Worm (Caenorhabditis elegans) whole organism, late embryonic: ENCODE results near the gene lgc-18.

ENCODE experiments used
- C08G9.2 ChIP-seq: sonication (generic microtip); optimal IDR thresholded peaks from 2 replicates; lab custom pipeline; 2016; ENCODE audit warnings: mild to moderate bottlenecking, missing genetic modification characterization, moderate library complexity, missing compliant biosample characterization
- C38D4.7 ChIP-seq: fragments of 200-800 bp; sonication (Bioruptor generic); optimal IDR thresholded peaks from 2 replicates; lab custom pipeline; 2018; ENCODE audit warnings: mild to moderate bottlenecking, missing genetic modification characterization, moderate library complexity, missing compliant biosample characterization
- F13H6.1 ChIP-seq: sonication (generic microtip); optimal IDR thresholded peaks from 2 replicates; lab custom pipeline; 2016; ENCODE audit warnings: missing genetic modification characterization, missing compliant biosample characterization
- T23F11.4 ChIP-seq: fragments of 200-800 bp; sonication (Bioruptor generic); optimal IDR thresholded peaks from 2 replicates; lab custom pipeline; 2018; ENCODE audit warnings: mild to moderate bottlenecking, missing genetic modification characterization, missing compliant biosample characterization
- ahr-1 ChIP-seq: sonication (generic microtip); optimal IDR thresholded peaks from 2 replicates; lab custom pipeline; 2016; ENCODE audit warnings: missing genetic modification characterization, missing compliant biosample characterization
- ama-1 ChIP-seq: fragments of 150-350 bp; optimal IDR thresholded peaks from 2 replicates; lab custom pipeline; 2014
- ceh-14 ChIP-seq: sonication (generic microtip); optimal IDR thresholded peaks from 2 replicates; lab custom pipeline; 2016; ENCODE audit warnings: missing genotype, missing genetic modification characterization, missing compliant biosample characterization
- ceh-18 ChIP-seq: sonication (generic microtip); optimal IDR thresholded peaks from 2 replicates; lab custom pipeline; 2016; ENCODE audit warnings: missing genetic modification characterization, missing compliant biosample characterization
- ceh-19 ChIP-seq: fragments of 200-800 bp; sonication (Bioruptor generic); optimal IDR thresholded peaks from 2 replicates; lab custom pipeline; 2018; ENCODE audit warnings: mild to moderate bottlenecking, missing genetic modification characterization, missing compliant biosample characterization
- ceh-2 ChIP-seq: sonication (generic microtip); optimal IDR thresholded peaks from 2 replicates; lab custom pipeline; 2016; ENCODE audit warnings: missing genotype, missing genetic modification characterization, missing compliant biosample characterization
- ceh-22 ChIP-seq: sonication (generic microtip); optimal IDR thresholded peaks from 2 replicates; lab custom pipeline; 2017; ENCODE audit warnings: missing biosample characterization, missing genetic modification characterization
- ceh-24 ChIP-seq: sonication (generic microtip); optimal IDR thresholded peaks from 2 replicates; lab custom pipeline; 2016; ENCODE audit warnings: mild to moderate bottlenecking, missing genetic modification characterization, missing compliant biosample characterization
- ceh-30 ChIP-seq: fragments of 150-350 bp; optimal IDR thresholded peaks from 2 replicates; lab custom pipeline; 2014; ENCODE audit warnings: missing biosample characterization, missing genetic modification characterization
- ceh-31 ChIP-seq: sonication (generic microtip); optimal IDR thresholded peaks from 2 replicates; lab custom pipeline; 2016; ENCODE audit warnings: missing genetic modification characterization, missing compliant biosample characterization
- ceh-45 ChIP-seq: fragments of 200-800 bp; sonication (Bioruptor generic); IDR thresholded peaks from 2 replicates; pipeline ENCODE4 v1.3.6; 2022; ENCODE audit warnings: missing genetic modification reagents, missing genetic modification characterization, missing compliant biosample characterization
- ceh-48 ChIP-seq: sonication (generic microtip); optimal IDR thresholded peaks from 2 replicates; lab custom pipeline; 2016; ENCODE audit warnings: missing genetic modification characterization, inconsistent platforms, missing compliant biosample characterization
- che-1 ChIP-seq: sonication (generic microtip); optimal IDR thresholded peaks from 2 replicates; lab custom pipeline; 2016; ENCODE audit warnings: mild to moderate bottlenecking, missing genetic modification characterization, missing compliant biosample characterization
- dmd-4 ChIP-seq: sonication (generic microtip); optimal IDR thresholded peaks from 2 replicates; lab custom pipeline; 2016; ENCODE audit warnings: borderline replicate concordance, missing genetic modification characterization, missing compliant biosample characterization
- dve-1 ChIP-seq: sonication (generic microtip); optimal IDR thresholded peaks from 2 replicates; lab custom pipeline; 2017; ENCODE audit warnings: antibody characterized with exemption, mild to moderate bottlenecking, missing genetic modification characterization, missing compliant biosample characterization
- elt-4 ChIP-seq: sonication (generic microtip); optimal IDR thresholded peaks from 2 replicates; lab custom pipeline; 2016; ENCODE audit warnings: missing genetic modification characterization, missing compliant biosample characterization
- fax-1 ChIP-seq: sonication (generic microtip); optimal IDR thresholded peaks from 2 replicates; lab custom pipeline; 2016; ENCODE audit warnings: missing genotype, missing genetic modification characterization, missing compliant biosample characterization
- fkh-10 ChIP-seq: fragments of 150-350 bp; optimal IDR thresholded peaks from 2 replicates; lab custom pipeline; 2014; ENCODE audit warnings: missing biosample characterization, missing genetic modification reagents, missing genetic modification characterization
- fkh-6 ChIP-seq: sonication (generic microtip); optimal IDR thresholded peaks from 2 replicates; lab custom pipeline; 2016; ENCODE audit warnings: missing genetic modification characterization, missing compliant biosample characterization
- hlh-8 ChIP-seq: sonication (generic microtip); optimal IDR thresholded peaks from 2 replicates; lab custom pipeline; 2016; ENCODE audit warnings: missing genotype, missing genetic modification characterization, missing compliant biosample characterization
- lin-11 ChIP-seq: fragments of 200-800 bp; sonication (Bioruptor generic); optimal IDR thresholded peaks from 2 replicates; lab custom pipeline; 2018; ENCODE audit warnings: mild to moderate bottlenecking, missing genetic modification characterization, missing compliant biosample characterization
- nfya-1 ChIP-seq: sonication (generic microtip); optimal IDR thresholded peaks from 2 replicates; lab custom pipeline; 2017; ENCODE audit warnings: missing genetic modification characterization, mild to moderate bottlenecking, missing compliant biosample characterization, antibody characterized with exemption, moderate library complexity
- nhr-232 ChIP-seq: sonication (generic microtip); optimal IDR thresholded peaks from 2 replicates; lab custom pipeline; 2016; ENCODE audit warnings: missing genetic modification characterization, missing compliant biosample characterization
- npax-4 ChIP-seq: sonication (generic microtip); optimal IDR thresholded peaks from 2 replicates; lab custom pipeline; 2016; ENCODE audit warnings: missing genetic modification characterization, missing compliant biosample characterization
- odd-2 ChIP-seq: sonication (generic microtip); optimal IDR thresholded peaks from 2 replicates; lab custom pipeline; 2017; ENCODE audit warnings: antibody characterized with exemption, mild to moderate bottlenecking, missing genetic modification characterization, missing compliant biosample characterization
- pha-2 ChIP-seq: sonication (generic microtip); optimal IDR thresholded peaks from 2 replicates; lab custom pipeline; 2017; ENCODE audit warnings: mild to moderate bottlenecking, missing genetic modification characterization, missing compliant biosample characterization
- pqm-1 ChIP-seq: sonication (generic microtip); optimal IDR thresholded peaks from 2 replicates; lab custom pipeline; 2016; ENCODE audit warnings: missing genetic modification characterization, missing compliant biosample characterization
- sdc-2 ChIP-seq: sonication (generic microtip); optimal IDR thresholded peaks from 2 replicates; lab custom pipeline; 2016; ENCODE audit warnings: missing genotype, missing genetic modification characterization, missing compliant biosample characterization
- sox-2 ChIP-seq: fragments of 200-800 bp; sonication (Bioruptor generic); IDR thresholded peaks from 2 replicates; pipeline ENCODE4 v1.3.6; 2022; ENCODE audit warnings: missing genetic modification reagents, missing genetic modification characterization, missing compliant biosample characterization
- tbx-2 ChIP-seq: sonication (generic microtip); optimal IDR thresholded peaks from 2 replicates; lab custom pipeline; 2016; ENCODE audit warnings: missing genetic modification characterization, missing compliant biosample characterization
- tbx-7 ChIP-seq: sonication (generic microtip); optimal IDR thresholded peaks from 2 replicates; lab custom pipeline; 2016; ENCODE audit warnings: missing genotype, missing genetic modification characterization, missing compliant biosample characterization
- unc-42 ChIP-seq: sonication (generic microtip); optimal IDR thresholded peaks from 2 replicates; lab custom pipeline; 2016; ENCODE audit warnings: missing genotype, missing genetic modification characterization, missing compliant biosample characterization
- unc-55 ChIP-seq: sonication (generic microtip); optimal IDR thresholded peaks from 2 replicates; lab custom pipeline; 2017; ENCODE audit warnings: missing biosample characterization, missing genetic modification reagents, missing genetic modification characterization
- unc-86 ChIP-seq: sonication (generic microtip); optimal IDR thresholded peaks from 2 replicates; lab custom pipeline; 2016; ENCODE audit warnings: missing genetic modification characterization, missing compliant biosample characterization
- zip-5 ChIP-seq: sonication (generic microtip); optimal IDR thresholded peaks from 2 replicates; lab custom pipeline; 2016; ENCODE audit warnings: missing genetic modification characterization, missing compliant biosample characterization
- ztf-16 ChIP-seq: sonication (generic microtip); optimal IDR thresholded peaks from 2 replicates; lab custom pipeline; 2017; ENCODE audit warnings: missing genetic modification characterization, missing compliant biosample characterization

The lgc-18 gene

ce11 chrX:12118340-12118739 lies 7.1 kb upstream of the lgc-18 start, which contains the start of gene lgc-16:
Gene lgc-16, plus strand, starts transcription at chrX:12118640.
- no peak for TF ChIP-seq ceh-14 (tag; lab: Kevin White, UChicago)
- TF ChIP-seq unc-42 (tag; lab: Kevin White, UChicago) = no peak
- TF ChIP-seq ahr-1 (tag; lab: Kevin White, UChicago) = no peak

- TF ChIP-seq ceh-18 (no peak), elt-4 (tag; lab: Kevin White, UChicago) (no peak), dve-1 (tag; lab: Kevin White, UChicago) (no peak), lin-11 (tag; lab: Kevin White, UChicago) (no peak), dmd-4 (tag; lab: Kevin White, UChicago) (no peak), unc-86 (tag; lab: Kevin White, UChicago) (no peak), tbx-7 (tag; lab: Kevin White, UChicago) (no peak), ama-1 (no peak), fkh-6 (tag; lab: Kevin White, UChicago) (no peak), ceh-19 (no peak), ceh-31 (tag; lab: Kevin White, UChicago) (no peak), zip-5 (tag; lab: Kevin White, UChicago) (no peak), ztf-16 (tag; lab: Kevin White, UChicago) (no peak), ceh-24 (no peak), unc-55 (no peak), sox-2 (GFP tag; lab: Robert Waterston, UW) (no peak), ceh-22 (tag; lab: Kevin White, UChicago) (no peak), C38D4.7 (GFP tag; lab: Kevin White, UChicago) (no peak), ceh-48 (tag; lab: Kevin White, UChicago) (no peak)
These were observed 4.1 kb upstream of the lgc-18 start, which contains the start of gene lgc-17 for ce11 chrX:12121285-12121684. Gene lgc-17, plus strand, starts transcription at chrX:12121585.

ce11 chrX:12123152-12123551 lies 2.3 kb upstream of the lgc-18 start, which contains the start of gene T01H10.11:
Gene T01H10.11, plus strand, starts transcription at chrX:12123452.
- TF ChIP-seq ceh-45 (GFP tag; lab: Robert Waterston, UW) = no peak
- TF ChIP-seq C08G9.2 (tag; lab: Kevin White, UChicago) = no peak
- no peak for TF ChIP-seq dve-1 (tag; lab: Kevin White, UChicago)
- TF ChIP-seq nhr-232 = no peak
- TF ChIP-seq fkh-10 (GFP tag; lab: Kevin White, UChicago) = no peak
- no peak for TF ChIP-seq ceh-2 (tag; lab: Kevin White, UChicago)
- TF ChIP-seq pha-2 (tag; lab: Kevin White, UChicago) = no peak
- TF ChIP-seq che-1 (tag; lab: Kevin White, UChicago) = no peak
- no peak for TF ChIP-seq sdc-2

- TF ChIP-seq fax-1 (tag; lab: Kevin White, UChicago) = no peak
- no peak for TF ChIP-seq ceh-31 (tag; lab: Kevin White, UChicago)
- TF ChIP-seq pqm-1 (tag; lab: Kevin White, UChicago) = no peak
- no peak for TF ChIP-seq tbx-2 (tag; lab: Kevin White, UChicago)
- TF ChIP-seq nhr-232 = no peak
- no peak for TF ChIP-seq ceh-30 (tag; lab: Kevin White, UChicago)
- TF ChIP-seq F13H6.1 (tag; lab: Kevin White, UChicago) = no peak
- TF ChIP-seq npax-4 (tag; lab: Kevin White, UChicago) = no peak
- TF ChIP-seq C38D4.7 (GFP tag; lab: Kevin White, UChicago) = no peak
- no peak for TF ChIP-seq ceh-45 (GFP tag; lab: Robert Waterston, UW)
- TF ChIP-seq pha-2 (tag; lab: Kevin White, UChicago) = no peak
- TF ChIP-seq zip-5 (tag; lab: Kevin White, UChicago) = no peak
- TF ChIP-seq fkh-10 (GFP tag; lab: Kevin White, UChicago) = no peak
- TF ChIP-seq odd-2 = no peak
- no peak for TF ChIP-seq dve-1 (tag; lab: Kevin White, UChicago)
- TF ChIP-seq sox-2 (GFP tag; lab: Robert Waterston, UW) = no peak
- no peak for TF ChIP-seq ama-1
- no peak for TF ChIP-seq hlh-8 (tag; lab: Kevin White, UChicago)
- no peak for TF ChIP-seq T23F11.4 (GFP tag; lab: Kevin White, UChicago)
- TF ChIP-seq nfya-1 (tag; lab: Kevin White, UChicago) = no peak
These were observed 15.6 kb downstream of the lgc-18 start, which contains the start of gene lyst-1 for ce11 chrX:12141051-12141450. Gene lyst-1, minus strand, starts transcription at chrX:12141151.
